Fruit fly (Drosophila melanogaster) whole organism, embryonic: ENCODE data around the gene CG31627.

Source experiments
- Blimp-1 ChIP-seq: fragments of 200-800 bp; sonication (Bioruptor generic); optimal IDR thresholded peaks from 3 replicates; lab custom pipeline; 2018; ENCODE audit warnings: missing biosample characterization, missing genetic modification characterization, mild to moderate bottlenecking, moderate library complexity, missing genetic modification reagents
- CG10565 ChIP-seq: fragments of 200-800 bp; sonication (Bioruptor generic); optimal IDR thresholded peaks from 3 replicates; lab custom pipeline; 2016; ENCODE audit warnings: missing biosample characterization, mild to moderate bottlenecking, missing genetic modification characterization
- CG2116 ChIP-seq: fragments of 200-800 bp; sonication (Bioruptor generic); optimal IDR thresholded peaks from 3 replicates; lab custom pipeline; 2018; ENCODE audit warnings: missing biosample characterization, mild to moderate bottlenecking, missing genetic modification characterization
- CG2875 ChIP-seq: fragments of 200-800 bp; sonication (Bioruptor generic); optimal IDR thresholded peaks from 2 replicates; lab custom pipeline; 2017; ENCODE audit warnings: missing biosample characterization, mild to moderate bottlenecking, missing genetic modification characterization, missing genetic modification reagents
- CG31441 ChIP-seq: fragments of 200-800 bp; sonication (Bioruptor generic); IDR thresholded peaks from 2 replicates; pipeline ENCODE4 v1.3.6; 2022; ENCODE audit warnings: missing biosample characterization, missing genetic modification characterization
- Lpt ChIP-seq: fragments of >200 bp; optimal IDR thresholded peaks from 2 replicates; lab custom pipeline; 2018; ENCODE audit warnings: missing biosample characterization, missing genetic modification characterization
- Sox102F ChIP-seq: fragments of 200-800 bp; sonication (Bioruptor generic); optimal IDR thresholded peaks from 2 replicates; lab custom pipeline; 2018; ENCODE audit warnings: missing biosample characterization, mild to moderate bottlenecking, missing genetic modification characterization, moderate library complexity
- aop ChIP-seq: fragments of 200-800 bp; sonication (Bioruptor generic); IDR thresholded peaks from 2 replicates; pipeline ENCODE4 v1.3.6; 2022; ENCODE audit warnings: missing biosample characterization, missing genetic modification characterization
- bigmax ChIP-seq: fragments of 200-800 bp; sonication (Bioruptor generic); optimal IDR thresholded peaks from 2 replicates; lab custom pipeline; 2018; ENCODE audit warnings: missing biosample characterization, mild to moderate bottlenecking, missing genetic modification characterization
- grn ChIP-seq: fragments of 200-800 bp; sonication (Bioruptor generic); optimal IDR thresholded peaks from 3 replicates; lab custom pipeline; 2017; ENCODE audit warnings: missing biosample characterization, missing genetic modification characterization
- odd ChIP-seq: fragments of 200-800 bp; sonication (Bioruptor generic); optimal IDR thresholded peaks from 2 replicates; lab custom pipeline; 2017; ENCODE audit warnings: missing biosample characterization, mild to moderate bottlenecking, missing genetic modification characterization
- seq ChIP-seq: fragments of 200-800 bp; sonication (Bioruptor generic); IDR thresholded peaks from 2 replicates; pipeline ENCODE4 v1.3.6; 2022; ENCODE audit warnings: missing biosample characterization, missing genetic modification characterization

dm6 chr2L:21198633-21199264, 25.7 kb downstream of the CG31627 start, which contains the start of gene Ret:
- TF ChIP-seq CG10565 (GFP tag; lab: Kevin White, UChicago): no peak
- no peak for TF ChIP-seq Lpt (GFP tag; lab: Kevin White, UChicago)
- TF ChIP-seq aop (GFP tag; lab: Robert Waterston, UW): no peak
- TF ChIP-seq CG31441 (GFP tag; lab: Robert Waterston, UW): no peak
- no peak for TF ChIP-seq odd (GFP tag; lab: Kevin White, UChicago)
- TF ChIP-seq seq (GFP tag; lab: Robert Waterston, UW): no peak
- TF ChIP-seq Sox102F (GFP tag; lab: Kevin White, UChicago): no peak
- no peak for TF ChIP-seq bigmax (GFP tag; lab: Kevin White, UChicago)
- no peak for TF ChIP-seq grn
- TF ChIP-seq Blimp-1: peak; percentile 15
- no peak for TF ChIP-seq CG2875 (GFP tag; lab: Kevin White, UChicago)
- no peak for TF ChIP-seq CG2116 (GFP tag; lab: Kevin White, UChicago)
